Worm (Caenorhabditis elegans) whole organism, late embryonic: ENCODE results near the gene nas-8.

Experiments used
- Y22D7AL.16 ChIP-seq: sonication (generic microtip); optimal IDR thresholded peaks from 2 replicates; lab custom pipeline; 2016; ENCODE audit warnings: missing genetic modification characterization, missing compliant biosample characterization
- ceh-34 ChIP-seq: sonication (generic microtip); optimal IDR thresholded peaks from 2 replicates; lab custom pipeline; 2016; ENCODE audit warnings: mild to moderate bottlenecking, missing genetic modification characterization, missing compliant biosample characterization
- hlh-6 ChIP-seq: sonication (generic microtip); optimal IDR thresholded peaks from 2 replicates; lab custom pipeline; 2016; ENCODE audit warnings: missing genotype, missing genetic modification characterization, missing compliant biosample characterization
- hlh-8 ChIP-seq: sonication (generic microtip); optimal IDR thresholded peaks from 2 replicates; lab custom pipeline; 2016; ENCODE audit warnings: missing genotype, missing genetic modification characterization, missing compliant biosample characterization

ce11 chrIV:7075063-7075462, 39.6 kb upstream of the nas-8 start, which contains the start of gene srg-50:
- TF ChIP-seq Y22D7AL.16 (tag; lab: Kevin White, UChicago) (no peak), hlh-8 (tag; lab: Kevin White, UChicago) (no peak), ceh-34 (tag; lab: Kevin White, UChicago) (no peak), hlh-6 (tag; lab: Kevin White, UChicago) (no peak)
